Worm (Caenorhabditis elegans) whole organism, L4 larva: ENCODE measurements around the gene pcm-1.

Experiments
- snpc-4 ChIP-seq: fragments of 150-350 bp; optimal IDR thresholded peaks from 2 replicates; lab custom pipeline; 2014; ENCODE audit warnings: missing biosample characterization, missing genetic modification characterization
- ztf-11 ChIP-seq: fragments of 150-350 bp; optimal IDR thresholded peaks from 2 replicates; lab custom pipeline; 2014; ENCODE audit warnings: missing biosample characterization, missing genetic modification characterization

DNA sequence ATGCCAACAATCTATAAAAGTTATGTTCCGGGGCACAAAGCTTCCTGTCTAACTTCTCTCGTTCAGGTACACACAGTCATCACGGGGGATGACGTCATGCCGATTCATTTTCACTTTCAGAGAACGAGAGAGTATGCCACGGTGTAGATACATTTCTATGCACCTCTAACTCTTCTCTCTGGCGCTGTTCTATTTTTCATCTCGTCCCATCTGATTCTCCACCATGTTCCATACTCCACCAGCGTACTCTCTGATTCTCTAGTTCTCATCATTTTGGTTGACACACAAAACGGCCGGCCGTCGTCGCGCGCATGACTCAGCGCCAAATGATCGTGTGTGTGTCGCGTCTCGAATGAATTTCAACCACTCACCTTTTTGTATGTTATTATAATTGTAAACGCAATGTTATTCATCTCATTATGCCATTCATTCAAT, 36.7 kb upstream of the pcm-1 start:
- TF ChIP-seq snpc-4 = no peak
- no peak for TF ChIP-seq ztf-11
